Fruit fly (Drosophila melanogaster): ENCODE measurements around the gene rdx.
A peak's percentile ranks its signal among the peaks of the same experiment; 100 is the strongest.

Gene rdx

DNA sequence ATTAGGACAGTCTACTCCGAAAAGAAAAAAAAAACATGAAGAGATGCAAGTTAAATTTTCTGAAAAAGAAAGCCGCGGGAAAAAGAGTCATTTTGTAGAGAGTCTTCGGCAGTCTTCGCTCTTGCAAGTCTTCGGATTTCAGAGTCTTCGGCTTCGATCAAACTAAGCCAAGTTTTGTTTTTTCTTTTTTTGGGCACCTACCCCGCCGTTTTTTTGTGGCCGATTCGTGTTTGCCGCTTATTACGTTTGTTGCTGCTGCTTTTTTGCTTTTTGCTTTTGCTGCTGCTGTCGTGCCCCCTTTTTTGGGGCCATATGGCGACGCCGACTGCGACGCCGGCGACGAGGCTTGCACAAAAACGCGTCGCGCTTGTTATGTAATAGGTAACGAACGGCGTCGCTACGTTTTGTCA is 39.7 kb downstream of the rdx start:
- TF ChIP-seq Med (GFP tag) = peak; percentile 19
- TF ChIP-seq Vsx1 (GFP tag; optimal IDR thresholded peaks at IDR 0.05) = no peak
- TF ChIP-seq Deaf1 (tag; optimal IDR thresholded peaks at IDR 0.05) = peak; percentile 52
- TF ChIP-seq pros (GFP tag; optimal IDR thresholded peaks at IDR 0.05) = peak; percentile 93
- peak in 1 of 2 experiments; percentile 91 for TF ChIP-seq Pdp1 (GFP tag; optimal IDR thresholded peaks at IDR 0.05)
- peak; percentile 31; the same call in 1 of the 3 replicates for TF ChIP-seq CG6175 (GFP tag; IDR thresholded peaks at IDR 0.05)
- peak; percentile 51 for TF ChIP-seq Drgx (GFP tag; IDR thresholded peaks at IDR 0.05)
- peak; percentile 58 for TF ChIP-seq sqz (GFP tag; optimal IDR thresholded peaks at IDR 0.05)
- no peak for TF ChIP-seq Fer3 (tag; optimal IDR thresholded peaks at IDR 0.05)
- no peak for TF ChIP-seq Mrtf (GFP tag; IDR thresholded peaks at IDR 0.05)
- TF ChIP-seq Adf1 (GFP tag; IDR thresholded peaks at IDR 0.05) = peak; percentile 51; the same call in 1 of the 2 replicates
- TF ChIP-seq CG14050 (GFP tag; IDR thresholded peaks at IDR 0.05) = no peak
- no peak for TF ChIP-seq aop (GFP tag; IDR thresholded peaks at IDR 0.05)
- TF ChIP-seq vvl (GFP tag; IDR thresholded peaks at IDR 0.05) = 0 out of 2 replicates have a peak, but pooled peaks have one; percentile 29
- TF ChIP-seq CG2875 (GFP tag; optimal IDR thresholded peaks at IDR 0.05) = no peak

DNA sequence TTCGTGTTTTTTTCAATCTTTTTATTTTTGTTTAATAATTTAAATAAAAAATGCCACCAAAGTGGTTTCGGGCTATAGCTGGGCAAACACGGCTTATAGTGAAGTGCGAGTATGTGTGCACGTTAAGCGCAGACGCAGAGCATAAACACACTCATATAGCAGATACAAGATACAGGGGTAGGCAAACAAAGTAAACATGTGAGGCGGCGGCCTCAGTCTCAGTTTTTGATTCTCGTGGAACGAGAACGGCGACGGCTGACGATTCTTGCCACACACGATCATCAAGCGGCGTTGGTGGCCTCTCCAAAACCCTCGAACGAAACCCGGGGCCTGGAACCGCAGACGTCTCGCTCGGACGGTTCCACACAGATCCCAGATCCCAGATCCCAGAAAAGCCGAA is 41.7 kb downstream of the rdx start:
- TF ChIP-seq vvl (GFP tag; IDR thresholded peaks at IDR 0.05) (0 out of 2 replicates have a peak, but pooled peaks have one; percentile 12), usp (GFP tag; optimal IDR thresholded peaks at IDR 0.05) (no peak), Dp (GFP tag; optimal IDR thresholded peaks at IDR 0.05) (no peak), CG30431 (GFP tag; optimal IDR thresholded peaks at IDR 0.05) (no peak), chm (GFP tag; IDR thresholded peaks at IDR 0.05) (0 out of 2 replicates have a peak, but pooled peaks have one; percentile 41), CG15601 (tag; optimal IDR thresholded peaks at IDR 0.05) (no peak), CG17186 (GFP tag; optimal IDR thresholded peaks at IDR 0.05) (no peak), Xrp1 (GFP tag; IDR thresholded peaks at IDR 0.05) (peak; percentile 35; the same call in 1 of the 2 replicates), p53 (GFP tag; optimal IDR thresholded peaks at IDR 0.05) (no peak), kni (GFP tag; optimal IDR thresholded peaks at IDR 0.05) (peak; percentile 31), ash1 (GFP tag; optimal IDR thresholded peaks at IDR 0.05) (no peak), ERR (GFP tag; optimal IDR thresholded peaks at IDR 0.05) (no peak), schlank (tag; optimal IDR thresholded peaks at IDR 0.05) (no peak), twi (tag; optimal IDR thresholded peaks at IDR 0.05) (peak; percentile 48), CG10366 (GFP tag; IDR thresholded peaks at IDR 0.05) (no peak), ci (GFP tag; IDR thresholded peaks at IDR 0.05) (peak; percentile 91), CG5953 (GFP tag; IDR thresholded peaks at IDR 0.05) (no peak), CG7786 (GFP tag; optimal IDR thresholded peaks at IDR 0.05) (no peak), CG14014 (GFP tag; IDR thresholded peaks at IDR 0.05) (no peak), pnt (GFP tag; optimal IDR thresholded peaks at IDR 0.05) (no peak), Ets65A (GFP tag) (peak; percentile 18), jigr1 (GFP tag; IDR thresholded peaks at IDR 0.05) (no peak), hkb (optimal IDR thresholded peaks at IDR 0.05) (no peak), hkb (GFP tag; IDR thresholded peaks at IDR 0.05) (no peak), PHDP (tag; optimal IDR thresholded peaks at IDR 0.05) (no peak), pfk (GFP tag; optimal IDR thresholded peaks at IDR 0.05) (peak; percentile 55), Neu2 (GFP tag; optimal IDR thresholded peaks at IDR 0.05; ENCODE audit: borderline replicate concordance) (no peak), CG15011 (GFP tag; optimal IDR thresholded peaks at IDR 0.05) (no peak), slbo (GFP tag; IDR thresholded peaks at IDR 0.05) (no peak), Dfd (GFP tag; optimal IDR thresholded peaks at IDR 0.05) (no peak), YL-1 (GFP tag; optimal IDR thresholded peaks at IDR 0.05) (no peak), zfh1 (GFP tag; IDR thresholded peaks at IDR 0.05) (0 out of 3 replicates have a peak, but pooled peaks have one; percentile 36), sens-2 (GFP tag; IDR thresholded peaks at IDR 0.05) (no peak), slp2 (GFP tag; optimal IDR thresholded peaks at IDR 0.05) (no peak), CG12236 (GFP tag; optimal IDR thresholded peaks at IDR 0.05) (no peak), CG8924 (tag; optimal IDR thresholded peaks at IDR 0.05) (peak; percentile 8), luna (GFP tag; optimal IDR thresholded peaks at IDR 0.05) (no peak), CrebB (tag; optimal IDR thresholded peaks at IDR 0.05) (no peak)

Measured in whole organism, embryonic.